Fruit fly (Drosophila melanogaster): Measurements from ENCODE around the gene Prp6.

Gene Prp6

DNA sequence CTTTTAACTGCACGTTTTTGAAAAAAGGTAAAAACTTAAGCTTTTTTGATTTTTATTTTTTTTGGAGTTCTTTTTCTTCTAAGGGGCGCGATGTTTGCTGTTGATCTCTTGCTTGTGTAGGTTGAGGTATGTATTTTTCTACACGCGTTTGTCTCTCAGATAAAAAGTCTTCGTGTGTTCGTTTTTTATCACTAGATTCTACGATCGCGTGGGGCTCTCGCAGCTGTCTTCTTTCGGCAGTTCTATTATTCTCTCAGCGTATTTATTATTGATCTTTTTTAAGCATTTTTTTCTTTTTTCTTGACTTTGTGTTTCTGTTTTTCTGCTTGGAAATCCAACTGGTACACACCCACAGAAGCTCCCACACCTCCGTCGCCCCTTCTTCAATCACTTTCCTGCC lies 10.1 kb upstream of the Prp6 start (continued):
- TF ChIP-seq CG10267 (tag; optimal IDR thresholded peaks at IDR 0.05) (no peak), CG18764 (GFP tag; optimal IDR thresholded peaks at IDR 0.05) (no peak), Scr (GFP tag; IDR thresholded peaks at IDR 0.05; ENCODE audit: partially characterized antibody) (no peak), ro (GFP tag; IDR thresholded peaks at IDR 0.05) (no peak), cato (GFP tag; optimal IDR thresholded peaks at IDR 0.05; ENCODE audit: borderline replicate concordance) (no peak), CG32772 (GFP tag; IDR thresholded peaks at IDR 0.05) (no peak), Meics (GFP tag; optimal IDR thresholded peaks at IDR 0.05) (no peak), Hr39 (optimal IDR thresholded peaks at IDR 0.05) (no peak), cg (GFP tag; optimal IDR thresholded peaks at IDR 0.05) (peak; percentile 48), Fer1 (GFP tag; optimal IDR thresholded peaks at IDR 0.05) (peak; percentile 15), sqz (GFP tag; optimal IDR thresholded peaks at IDR 0.05) (peak; percentile 61), Med (GFP tag) (peak; percentile 29), Six4 (GFP tag; optimal IDR thresholded peaks at IDR 0.05) (no peak), toy (GFP tag; IDR thresholded peaks at IDR 0.05) (no peak), CG2116 (GFP tag; optimal IDR thresholded peaks at IDR 0.05) (no peak), stwl (tag; optimal IDR thresholded peaks at IDR 0.05) (no peak), Kr (GFP tag; optimal IDR thresholded peaks at IDR 0.05) (no peak), Hr78 (GFP tag; optimal IDR thresholded peaks at IDR 0.05) (no peak), cad (GFP tag; optimal IDR thresholded peaks at IDR 0.05) (no peak), Hr51 (GFP tag; optimal IDR thresholded peaks at IDR 0.05) (no peak), CG1529 (GFP tag; optimal IDR thresholded peaks at IDR 0.05) (no peak), CG6272 (GFP tag; IDR thresholded peaks at IDR 0.05) (no peak), CG13296 (GFP tag; optimal IDR thresholded peaks at IDR 0.05) (peak; percentile 47), HLH4C (GFP tag; IDR thresholded peaks at IDR 0.05; ENCODE audit: partially characterized antibody) (no peak), CG13894 (tag; optimal IDR thresholded peaks at IDR 0.05) (peak; percentile 84), Dad (GFP tag; optimal IDR thresholded peaks at IDR 0.05) (no peak), row (GFP tag; IDR thresholded peaks at IDR 0.05) (no peak), lab (GFP tag; optimal IDR thresholded peaks at IDR 0.05) (peak; percentile 55), Ravus (GFP tag; IDR thresholded peaks at IDR 0.05) (no peak), Nf-YC (tag; optimal IDR thresholded peaks at IDR 0.05) (peak; percentile 12), CG14014 (GFP tag; IDR thresholded peaks at IDR 0.05) (no peak), CG17802 (tag; optimal IDR thresholded peaks at IDR 0.05) (no peak), CG7271 (tag; optimal IDR thresholded peaks at IDR 0.05) (no peak), CG2199 (GFP tag; IDR thresholded peaks at IDR 0.05) (peak; percentile 45; the same call in 1 of the 3 replicates), Oaz (GFP tag; IDR thresholded peaks at IDR 0.05) (no peak), CG17829 (tag; optimal IDR thresholded peaks at IDR 0.05) (no peak), sisA (GFP tag; IDR thresholded peaks at IDR 0.05) (no peak), CG15011 (GFP tag; optimal IDR thresholded peaks at IDR 0.05) (no peak), Taf1 (GFP tag; IDR thresholded peaks at IDR 0.05) (no peak), z (GFP tag; IDR thresholded peaks at IDR 0.05) (no peak), CG15073 (GFP tag; optimal IDR thresholded peaks at IDR 0.05) (no peak), NfI (GFP tag; optimal IDR thresholded peaks at IDR 0.05) (no peak), CG11696 (GFP tag; IDR thresholded peaks at IDR 0.05) (no peak), CG2678 (tag; optimal IDR thresholded peaks at IDR 0.05) (peak; percentile 9), CG12236 (GFP tag; optimal IDR thresholded peaks at IDR 0.05) (no peak), NK7.1 (GFP tag; optimal IDR thresholded peaks at IDR 0.05) (no peak), so (GFP tag; IDR thresholded peaks at IDR 0.05) (0 out of 3 replicates have a peak, but pooled peaks have one; percentile 22), CG17385 (GFP tag; optimal IDR thresholded peaks at IDR 0.05) (no peak), Elba2 (GFP tag; optimal IDR thresholded peaks at IDR 0.05) (no peak), Bgb (GFP tag; IDR thresholded peaks at IDR 0.05; ENCODE audit: partially characterized antibody) (no peak), CG17361 (GFP tag; IDR thresholded peaks at IDR 0.05) (no peak), CG31224 (GFP tag; IDR thresholded peaks at IDR 0.05) (no peak)

Measured in whole organism, embryonic.